Worm (Caenorhabditis elegans) whole organism, L4 larva: ENCODE results near the gene K09C4.7.

ENCODE experiments used
- F10B5.3 ChIP-seq: sonication (generic microtip); optimal IDR thresholded peaks from 2 replicates; lab custom pipeline; 2016; ENCODE audit warnings: mild to moderate bottlenecking, missing genetic modification characterization, missing compliant biosample characterization
- F49E8.2 ChIP-seq: sonication (generic microtip); optimal IDR thresholded peaks from 2 replicates; lab custom pipeline; 2016; ENCODE audit warnings: missing compliant biosample characterization, mild to moderate bottlenecking, missing genetic modification characterization, borderline replicate concordance
- R02D3.7 ChIP-seq: fragments of 150-350 bp; sonication (generic microtip); optimal IDR thresholded peaks from 3 replicates; lab custom pipeline; 2014; ENCODE audit warnings: missing biosample characterization, missing genetic modification characterization
- T20F7.1 ChIP-seq: fragments of 200-800 bp; sonication (Bioruptor generic); optimal IDR thresholded peaks from 2 replicates; lab custom pipeline; 2018; ENCODE audit warnings: mild to moderate bottlenecking, missing genetic modification characterization, missing compliant biosample characterization
- ZK337.2 ChIP-seq: fragments of 200-800 bp; sonication (Bioruptor generic); IDR thresholded peaks from 2 replicates; pipeline ENCODE4 v1.3.6; 2022; ENCODE audit warnings: missing genetic modification reagents, missing genetic modification characterization, missing compliant biosample characterization
- aha-1 ChIP-seq: fragments of 150-350 bp; peaks from one replicate; lab custom pipeline; 2014; ENCODE audit warnings: missing biosample characterization, missing genetic modification characterization
- arid-1 ChIP-seq: fragments of 200-800 bp; sonication (Bioruptor generic); conservative IDR thresholded peaks from 2 replicates; pipeline ENCODE4 v1.3.6; 2022; ENCODE audit warnings: missing genetic modification reagents, missing genetic modification characterization, missing compliant biosample characterization
- attf-4 ChIP-seq: sonication (generic microtip); optimal IDR thresholded peaks from 3 replicates; lab custom pipeline; 2017; ENCODE audit warnings: missing biosample characterization, missing genetic modification characterization
- ceh-20 ChIP-seq: fragments of 200-800 bp; sonication (Bioruptor generic); IDR thresholded peaks from 2 replicates; pipeline ENCODE4 v1.3.6; 2022; ENCODE audit warnings: missing genetic modification reagents, missing genetic modification characterization, missing compliant biosample characterization
- ceh-28 ChIP-seq: fragments of 150-350 bp; optimal IDR thresholded peaks from 2 replicates; lab custom pipeline; 2014; ENCODE audit warnings: missing biosample characterization, missing genetic modification reagents, missing genetic modification characterization
- ceh-32 ChIP-seq: sonication (generic microtip); optimal IDR thresholded peaks from 2 replicates; lab custom pipeline; 2016; ENCODE audit warnings: mild to moderate bottlenecking, missing genetic modification characterization, missing compliant biosample characterization; ENCODE audit not compliant: poor library complexity
- ceh-82 ChIP-seq: sonication (generic microtip); optimal IDR thresholded peaks from 2 replicates; lab custom pipeline; 2017; ENCODE audit warnings: missing biosample characterization, missing genetic modification characterization
- cey-2 ChIP-seq: sonication (generic microtip); optimal IDR thresholded peaks from 3 replicates; lab custom pipeline; 2017; ENCODE audit warnings: missing genetic modification characterization, mild to moderate bottlenecking, missing compliant biosample characterization, antibody characterized with exemption, borderline replicate concordance; ENCODE audit not compliant: insufficient read depth
- daf-16 ChIP-seq, 3 experiments: sonication (generic microtip); optimal IDR thresholded peaks; 2 replicates each; lab custom pipeline; 2016 to 2017; ENCODE audit warnings: missing genetic modification characterization in 3 of 3, missing genetic modification reagents in 3 of 3, mild to moderate bottlenecking in 2 of 3, missing compliant biosample characterization in 2 of 3, missing biosample characterization in 1 of 3, moderate library complexity in 1 of 3
- dmd-6 ChIP-seq: fragments of 200-800 bp; sonication (Bioruptor generic); IDR thresholded peaks from 2 replicates; pipeline ENCODE4 v1.3.6; 2022; ENCODE audit warnings: missing genetic modification reagents, missing genetic modification characterization, missing compliant biosample characterization
- dmd-8 ChIP-seq: fragments of 200-800 bp; sonication (Bioruptor generic); IDR thresholded peaks from 2 replicates; pipeline ENCODE4 v1.3.6; 2022; ENCODE audit warnings: missing genetic modification characterization, missing compliant biosample characterization
- dmd-9 ChIP-seq: fragments of 200-800 bp; sonication (Bioruptor generic); IDR thresholded peaks from 2 replicates; pipeline ENCODE4 v1.3.6; 2022; ENCODE audit warnings: missing genetic modification reagents, missing genetic modification characterization, missing compliant biosample characterization
- dpl-1 ChIP-seq: fragments of 150-350 bp; optimal IDR thresholded peaks from 2 replicates; lab custom pipeline; 2014; ENCODE audit warnings: missing biosample characterization, missing genetic modification reagents, missing genetic modification characterization
- duxl-1 ChIP-seq: sonication (generic microtip); optimal IDR thresholded peaks from 2 replicates; lab custom pipeline; 2016; ENCODE audit warnings: mild to moderate bottlenecking, missing genetic modification characterization, moderate library complexity, missing compliant biosample characterization; ENCODE audit not compliant: poor library complexity
- dve-1 ChIP-seq: sonication (generic microtip); optimal IDR thresholded peaks from 2 replicates; lab custom pipeline; 2017; ENCODE audit warnings: antibody characterized with exemption, mild to moderate bottlenecking, missing genetic modification characterization, missing compliant biosample characterization; ENCODE audit not compliant: insufficient read depth
- egl-43 ChIP-seq: fragments of 200-800 bp; sonication (Bioruptor generic); IDR thresholded peaks from 2 replicates; pipeline ENCODE4 v1.3.6; 2022; ENCODE audit warnings: missing genetic modification reagents, missing genetic modification characterization, missing compliant biosample characterization
- fkh-10 ChIP-seq: fragments of 150-350 bp; optimal IDR thresholded peaks from 2 replicates; lab custom pipeline; 2014; ENCODE audit warnings: missing biosample characterization, missing genetic modification reagents, missing genetic modification characterization
- hlh-11 ChIP-seq: fragments of 200-800 bp; sonication (Bioruptor generic); optimal IDR thresholded peaks from 2 replicates; lab custom pipeline; 2018; ENCODE audit warnings: mild to moderate bottlenecking, missing genetic modification characterization, missing compliant biosample characterization
- lim-7 ChIP-seq: fragments of 200-800 bp; sonication (Bioruptor generic); IDR thresholded peaks from 2 replicates; pipeline ENCODE4 v1.3.6; 2022; ENCODE audit warnings: missing genetic modification characterization, missing compliant biosample characterization
- lin-1 ChIP-seq: fragments of 200-800 bp; sonication (Bioruptor generic); IDR thresholded peaks from 2 replicates; pipeline ENCODE4 v1.3.6; 2022; ENCODE audit warnings: missing genetic modification reagents, missing genetic modification characterization, missing compliant biosample characterization
- lin-13 ChIP-seq: fragments of 150-350 bp; optimal IDR thresholded peaks from 2 replicates; lab custom pipeline; 2014; ENCODE audit warnings: missing biosample characterization, missing genetic modification reagents, missing genetic modification characterization
- lin-15B ChIP-seq: fragments of 150-350 bp; sonication (generic microtip); optimal IDR thresholded peaks from 3 replicates; lab custom pipeline; 2014; ENCODE audit warnings: missing biosample characterization, missing genetic modification characterization
- lin-38 ChIP-seq: fragments of 200-800 bp; sonication (Bioruptor generic); IDR thresholded peaks from 2 replicates; pipeline ENCODE4 v1.3.6; 2022; ENCODE audit warnings: missing genetic modification reagents, missing genetic modification characterization, missing compliant biosample characterization
- lsy-2 ChIP-seq, 2 experiments: fragments of 150-350 bp in 1 of 2; sonication (generic microtip) in 1 of 2; optimal IDR thresholded peaks; 2 replicates each; lab custom pipeline; 2014 to 2017; ENCODE audit warnings: missing biosample characterization in 2 of 2, missing genetic modification characterization in 2 of 2
- madf-5 ChIP-seq, 2 experiments: fragments of 200-800 bp; sonication (Bioruptor generic); IDR thresholded peaks; 2 replicates each; pipeline ENCODE4 v1.3.6; 2022; ENCODE audit warnings: missing compliant biosample characterization in 2 of 2, missing genetic modification characterization in 2 of 2
- madf-9 ChIP-seq: fragments of 200-800 bp; sonication (Bioruptor generic); conservative IDR thresholded peaks from 2 replicates; pipeline ENCODE4 v1.3.6; 2022; ENCODE audit warnings: missing genetic modification reagents, missing genetic modification characterization, missing compliant biosample characterization
- mdl-1 ChIP-seq, 2 experiments: fragments of 150-350 bp in 1 of 2; sonication (generic microtip) in 1 of 2; optimal IDR thresholded peaks; 2 replicates each; lab custom pipeline; 2014 to 2017; ENCODE audit warnings: missing biosample characterization in 2 of 2, missing genetic modification characterization in 2 of 2
- mep-1 ChIP-seq: fragments of 150-350 bp; sonication (generic microtip); optimal IDR thresholded peaks from 3 replicates; lab custom pipeline; 2014; ENCODE audit warnings: missing biosample characterization, missing genetic modification characterization
- nhr-10 ChIP-seq: fragments of 150-350 bp; optimal IDR thresholded peaks from 2 replicates; lab custom pipeline; 2014; ENCODE audit warnings: missing biosample characterization, missing genetic modification characterization
- nhr-102 ChIP-seq: sonication (generic microtip); optimal IDR thresholded peaks from 2 replicates; lab custom pipeline; 2016; ENCODE audit warnings: mild to moderate bottlenecking, missing genetic modification characterization, moderate library complexity, missing compliant biosample characterization
- nhr-237 ChIP-seq: sonication (generic microtip); optimal IDR thresholded peaks from 2 replicates; lab custom pipeline; 2017; ENCODE audit warnings: missing biosample characterization, missing genetic modification characterization
- nhr-42 ChIP-seq: fragments of 200-800 bp; sonication (Bioruptor generic); IDR thresholded peaks from 2 replicates; pipeline ENCODE4 v1.3.6; 2022; ENCODE audit warnings: missing genetic modification characterization, missing compliant biosample characterization
- nhr-76 ChIP-seq: fragments of 150-350 bp; optimal IDR thresholded peaks from 2 replicates; lab custom pipeline; 2014; ENCODE audit warnings: missing biosample characterization, missing genetic modification characterization
- nhr-77 ChIP-seq: fragments of 150-350 bp; optimal IDR thresholded peaks from 2 replicates; lab custom pipeline; 2014; ENCODE audit warnings: missing biosample characterization, missing genetic modification characterization
- php-3 ChIP-seq: fragments of 200-800 bp; sonication (Bioruptor generic); IDR thresholded peaks from 2 replicates; pipeline ENCODE4 v1.3.6; 2022; ENCODE audit warnings: missing genetic modification reagents, missing genetic modification characterization, missing compliant biosample characterization
- pqm-1 ChIP-seq: sonication (generic microtip); optimal IDR thresholded peaks from 2 replicates; lab custom pipeline; 2017; ENCODE audit warnings: missing biosample characterization, missing genetic modification characterization
- saeg-2 ChIP-seq: fragments of 200-800 bp; sonication (Bioruptor generic); IDR thresholded peaks from 2 replicates; pipeline ENCODE4 v1.3.6; 2022; ENCODE audit warnings: missing genetic modification reagents, missing genetic modification characterization, missing compliant biosample characterization
- set-16 ChIP-seq: fragments of 200-800 bp; sonication (Bioruptor generic); IDR thresholded peaks from 2 replicates; pipeline ENCODE4 v1.3.6; 2022; ENCODE audit warnings: missing genetic modification reagents, missing genetic modification characterization, missing compliant biosample characterization
- snpc-1.2 ChIP-seq: fragments of 200-800 bp; sonication (Bioruptor generic); IDR thresholded peaks from 2 replicates; pipeline ENCODE4 v1.3.6; 2022; ENCODE audit warnings: missing genetic modification reagents, missing genetic modification characterization, missing compliant biosample characterization
- snpc-4 ChIP-seq: fragments of 150-350 bp; optimal IDR thresholded peaks from 2 replicates; lab custom pipeline; 2014; ENCODE audit warnings: missing biosample characterization, missing genetic modification characterization
- spr-1 ChIP-seq: sonication (generic microtip); optimal IDR thresholded peaks from 2 replicates; lab custom pipeline; 2016; ENCODE audit warnings: mild to moderate bottlenecking, missing genetic modification characterization, missing compliant biosample characterization
- tra-1 ChIP-seq: fragments of 200-800 bp; sonication (Bioruptor generic); IDR thresholded peaks from 2 replicates; pipeline ENCODE4 v1.3.6; 2022; ENCODE audit warnings: missing genetic modification reagents, missing genetic modification characterization, missing compliant biosample characterization
- unc-130 ChIP-seq: sonication (generic microtip); optimal IDR thresholded peaks from 2 replicates; lab custom pipeline; 2016; ENCODE audit warnings: missing genetic modification reagents, missing genetic modification characterization, missing compliant biosample characterization
- unc-62 ChIP-seq, 3 experiments: fragments of 150-350 bp in 1 of 3; sonication (generic microtip); optimal IDR thresholded peaks in 2 of 3; peaks in 1 of 3; 1 replicate in 1 of 3; 2 replicates in 2 of 3; lab custom pipeline; 2014 to 2017; ENCODE audit warnings: missing biosample characterization in 3 of 3, missing genetic modification characterization in 3 of 3, missing genetic modification reagents in 3 of 3, missing genotype in 1 of 3
- vab-7 ChIP-seq: fragments of 200-800 bp; sonication (Bioruptor generic); IDR thresholded peaks from 2 replicates; pipeline ENCODE4 v1.3.6; 2022; ENCODE audit warnings: missing genetic modification reagents, missing genetic modification characterization, missing compliant biosample characterization

K09C4.7 gene

ce11 chrX:3245812-3246211 lies 26.9 kb upstream of the K09C4.7 start, which contains the start of gene F40F4.7 (continued):
- TF ChIP-seq lin-13 (GFP tag; lab: Kevin White, UChicago) = peak; percentile 37
- TF ChIP-seq egl-43 (GFP tag; lab: Robert Waterston, UW) = no peak
- TF ChIP-seq tra-1 (GFP tag; lab: Robert Waterston, UW) = no peak
- TF ChIP-seq unc-130 (GFP tag; lab: Kevin White, UChicago) = no peak
- no peak for TF ChIP-seq madf-9 (GFP tag; lab: Robert Waterston, UW)
- no peak for TF ChIP-seq saeg-2 (GFP tag; lab: Robert Waterston, UW)
- TF ChIP-seq php-3 (GFP tag; lab: Robert Waterston, UW) = no peak
- peak; percentile 80 for TF ChIP-seq mep-1
- TF ChIP-seq ZK337.2 (GFP tag; lab: Robert Waterston, UW) = no peak
- no peak for TF ChIP-seq lin-38 (GFP tag; lab: Robert Waterston, UW)
- TF ChIP-seq nhr-237 (tag; lab: Kevin White, UChicago) = no peak
- TF ChIP-seq set-16 (GFP tag; lab: Robert Waterston, UW) = no peak
- peak; percentile 90 for TF ChIP-seq hlh-11
- no peak for TF ChIP-seq F10B5.3 (tag; lab: Kevin White, UChicago)
- no peak for TF ChIP-seq cey-2 (tag; lab: Kevin White, UChicago)
- no peak for TF ChIP-seq nhr-76
- peak; percentile 95 for TF ChIP-seq T20F7.1 (GFP tag; lab: Kevin White, UChicago)
- TF ChIP-seq ceh-20 (GFP tag; lab: Robert Waterston, UW) = peak; percentile 55; the same call in 1 of the 2 replicates
- peak; percentile 55; the same call in 1 of the 2 replicates for TF ChIP-seq arid-1
- TF ChIP-seq duxl-1 = no peak
- no peak for TF ChIP-seq unc-62 (GFP tag; optimal IDR thresholded peaks at IDR 0.05 in 1 of 2; lab: Kevin White, UChicago)
- TF ChIP-seq unc-62 (tag; optimal IDR thresholded peaks at IDR 0.05; lab: Kevin White, UChicago) = no peak
- TF ChIP-seq nhr-42 = no peak
- TF ChIP-seq lsy-2 (tag; optimal IDR thresholded peaks at IDR 0.05; lab: Kevin White, UChicago) = peak in 1 of 2 experiments; percentile 68
- no peak for TF ChIP-seq snpc-4 (tag; lab: Kevin White, UChicago)
- peak; percentile 63 for TF ChIP-seq dmd-6
- no peak for TF ChIP-seq vab-7 (GFP tag; lab: Robert Waterston, UW)
- peak; percentile 66 to 91 for TF ChIP-seq mdl-1 (tag; optimal IDR thresholded peaks at IDR 0.05; lab: Kevin White, UChicago)
- TF ChIP-seq F49E8.2 (tag; lab: Kevin White, UChicago) = no peak
- no peak for TF ChIP-seq nhr-10
- TF ChIP-seq ceh-28 (tag; lab: Kevin White, UChicago) = no peak
- TF ChIP-seq daf-16 (GFP tag; optimal IDR thresholded peaks at IDR 0.05; lab: Kevin White, UChicago) = peak in 1 of 2 experiments; percentile 44
- peak; percentile 47 for TF ChIP-seq daf-16 (tag; optimal IDR thresholded peaks at IDR 0.05; lab: Kevin White, UChicago)
- TF ChIP-seq lin-15B = no peak
- peak; percentile 80 for TF ChIP-seq dve-1 (tag; lab: Kevin White, UChicago)
- no peak for TF ChIP-seq dmd-9 (GFP tag; lab: Robert Waterston, UW)
- peak; percentile 11 for TF ChIP-seq pqm-1 (tag; lab: Kevin White, UChicago)
- TF ChIP-seq dmd-8 (GFP tag; lab: Robert Waterston, UW) = no peak
- no peak for TF ChIP-seq R02D3.7 (tag; lab: Kevin White, UChicago)
- TF ChIP-seq nhr-102 = peak; percentile 20
- no peak for TF ChIP-seq lim-7
- TF ChIP-seq dpl-1 = peak; percentile 56
- TF ChIP-seq fkh-10 (GFP tag; lab: Kevin White, UChicago) = no peak
- TF ChIP-seq spr-1 = no peak
- no peak for TF ChIP-seq attf-4 (tag; lab: Kevin White, UChicago)
- no peak for TF ChIP-seq ceh-82 (tag; lab: Kevin White, UChicago)
- no peak for TF ChIP-seq snpc-1.2 (GFP tag; lab: Robert Waterston, UW)
- no peak for TF ChIP-seq madf-5 (GFP tag; IDR thresholded peaks at IDR 0.05; lab: Robert Waterston, UW)
- TF ChIP-seq aha-1 (tag; lab: Kevin White, UChicago) = peak; percentile 96
- no peak for TF ChIP-seq ceh-32 (tag; lab: Kevin White, UChicago)
- TF ChIP-seq nhr-77 (tag; lab: Kevin White, UChicago) = peak; percentile 57
- TF ChIP-seq lin-1 (GFP tag; lab: Robert Waterston, UW) = no peak
